Worm (Caenorhabditis elegans): Measurements from ENCODE around the gene C53A3.3.

DNA sequence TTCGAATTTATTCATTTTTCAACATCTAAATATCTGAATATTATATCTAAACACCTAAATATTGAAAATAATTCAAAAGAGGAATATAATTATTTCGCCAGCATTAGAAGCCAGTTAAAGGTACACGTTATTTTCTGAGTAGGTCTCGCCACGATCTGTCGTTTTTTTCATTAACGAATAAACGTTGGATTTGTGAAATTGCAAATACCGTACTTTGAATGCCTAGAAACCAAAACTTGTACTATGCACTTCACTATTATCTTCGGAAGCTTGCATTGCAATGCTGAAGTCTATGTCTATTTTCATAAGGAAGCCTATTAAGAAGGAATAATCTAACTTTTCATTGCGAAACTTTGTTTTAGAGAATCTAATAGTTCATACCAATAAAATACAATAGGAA, 16.2 kb downstream of the C53A3.3 start:
- TF ChIP-seq aly-2 (tag; optimal IDR thresholded peaks at IDR 0.05) (no peak), unc-62 (GFP tag; optimal IDR thresholded peaks at IDR 0.05) (no peak), elt-1 (tag; optimal IDR thresholded peaks at IDR 0.05) (no peak), nhr-28 (tag; optimal IDR thresholded peaks at IDR 0.05) (no peak), eor-1 (tag; optimal IDR thresholded peaks at IDR 0.05) (no peak), ceh-16 (tag; optimal IDR thresholded peaks at IDR 0.05) (no peak), elt-3 (tag; optimal IDR thresholded peaks at IDR 0.05) (no peak), lin-15B (tag; optimal IDR thresholded peaks at IDR 0.05) (no peak), nhr-237 (tag; optimal IDR thresholded peaks at IDR 0.05) (no peak), daf-12 (tag; optimal IDR thresholded peaks at IDR 0.05) (no peak)

All from whole organism, L3 larva.